Fruit fly (Drosophila melanogaster): ENCODE measurements around the gene CG1801.

Gene CG1801

dm6 chrX:21323933-21324688 lies 6.8 kb upstream of the CG1801 start, which contains the start of the genes Dd and CG1486:
Gene Dd, minus strand, starts transcription at chrX:21324009.
Gene CG1486, plus strand, starts transcription at chrX:21324046.
- TF ChIP-seq CG8478 (optimal IDR thresholded peaks at IDR 0.05) (no peak), CTCF (optimal IDR thresholded peaks at IDR 0.05) (peak in 1 of 2 experiments; percentile 23)

- TF ChIP-seq CTCF (optimal IDR thresholded peaks at IDR 0.05), result no peak
These were observed 5.9 kb upstream of the CG1801 start for dm6 chrX:21323171-21323695.

- TF ChIP-seq CTCF (optimal IDR thresholded peaks at IDR 0.05) (no peak), CG8478 (optimal IDR thresholded peaks at IDR 0.05) (no peak)
These were observed 5.1 kb upstream of the CG1801 start for dm6 chrX:21322289-21322981.

- TF ChIP-seq CG8478 (optimal IDR thresholded peaks at IDR 0.05), result no peak
- TF ChIP-seq CTCF (optimal IDR thresholded peaks at IDR 0.05), result no peak
These were observed 2.0 kb upstream of the CG1801 start, which contains the start of the genes SLIRP1 and anox for dm6 chrX:21319202-21319772. Gene SLIRP1, minus strand, starts transcription at chrX:21319296. Gene anox, minus strand, starts transcription at chrX:21319296.

- TF ChIP-seq CTCF (optimal IDR thresholded peaks at IDR 0.05) (peak in 1 of 2 experiments; percentile 15), CG8478 (optimal IDR thresholded peaks at IDR 0.05) (no peak)
These were observed 1.5 kb downstream of the CG1801 start, which contains the start of gene Rpt6 for dm6 chrX:21315852-21316251. Gene Rpt6, plus strand, starts transcription at chrX:21316052.

dm6 chrX:21306485-21307142 lies 10.7 kb downstream of the CG1801 start, which contains the start of gene Abca3:
Gene Abca3, minus strand, starts transcription at chrX:21306665.
- TF ChIP-seq CG8478 (optimal IDR thresholded peaks at IDR 0.05) (no peak), CTCF (optimal IDR thresholded peaks at IDR 0.05) (no peak)

- TF ChIP-seq CTCF (optimal IDR thresholded peaks at IDR 0.05) (no peak), CG8478 (optimal IDR thresholded peaks at IDR 0.05) (no peak)
These were observed 32.3 kb downstream of the CG1801 start, which contains the start of gene CG1494 for dm6 chrX:21285001-21285400. Gene CG1494, plus strand, starts transcription at chrX:21285301.

- TF ChIP-seq CTCF (optimal IDR thresholded peaks at IDR 0.05), result no peak
These were observed 35.3 kb downstream of the CG1801 start for dm6 chrX:21282035-21282434.

dm6 chrX:21281039-21281911 lies 36.0 kb downstream of the CG1801 start, which contains the start of gene Mnr:
Gene Mnr, minus strand, starts transcription at chrX:21281171.
- TF ChIP-seq CTCF (optimal IDR thresholded peaks at IDR 0.05), result no peak
- TF ChIP-seq CG8478 (optimal IDR thresholded peaks at IDR 0.05), result peak; percentile 23

- TF ChIP-seq CG8478 (optimal IDR thresholded peaks at IDR 0.05), result no peak
- no peak for TF ChIP-seq CTCF (optimal IDR thresholded peaks at IDR 0.05)
These were observed 36.7 kb downstream of the CG1801 start for dm6 chrX:21280629-21281028.

dm6 chrX:21279311-21279890 lies 37.9 kb downstream of the CG1801 start:
- no peak for TF ChIP-seq CTCF (optimal IDR thresholded peaks at IDR 0.05)
- no peak for TF ChIP-seq CG8478 (optimal IDR thresholded peaks at IDR 0.05)

dm6 chrX:21276494-21276893 lies 40.8 kb downstream of the CG1801 start:
- TF ChIP-seq CTCF (optimal IDR thresholded peaks at IDR 0.05), result no peak
- TF ChIP-seq CG8478 (optimal IDR thresholded peaks at IDR 0.05), result no peak

dm6 chrX:21265391-21265790 lies 51.9 kb downstream of the CG1801 start:
- TF ChIP-seq CG8478 (optimal IDR thresholded peaks at IDR 0.05), result no peak
- TF ChIP-seq CTCF (optimal IDR thresholded peaks at IDR 0.05), result no peak
